Fruit fly (Drosophila melanogaster) whole organism, embryonic: ENCODE data around the gene CG7650.

Experiments
- CG10654 ChIP-seq: fragments of 200-800 bp; sonication (Bioruptor generic); optimal IDR thresholded peaks from 2 replicates; lab custom pipeline; 2016; ENCODE audit warnings: missing biosample characterization, missing genetic modification characterization
- CG10979 ChIP-seq: fragments of 200-800 bp; sonication (Bioruptor generic); optimal IDR thresholded peaks from 2 replicates; lab custom pipeline; 2018; ENCODE audit warnings: missing biosample characterization, mild to moderate bottlenecking, missing genetic modification characterization, moderate library complexity
- CG11093 ChIP-seq: fragments of 200-800 bp; sonication (Bioruptor generic); IDR thresholded peaks from 3 replicates; pipeline ENCODE4 v1.3.6; 2022; ENCODE audit warnings: missing biosample characterization, missing genetic modification characterization
- CG11456 ChIP-seq: fragments of 200-800 bp; sonication (Bioruptor generic); IDR thresholded peaks from 3 replicates; pipeline ENCODE4 v1.3.6; 2022; ENCODE audit warnings: missing biosample characterization, missing genetic modification characterization
- CG12391 ChIP-seq: fragments of 200-800 bp; sonication (Bioruptor generic); optimal IDR thresholded peaks from 3 replicates; lab custom pipeline; 2018; ENCODE audit warnings: missing biosample characterization, mild to moderate bottlenecking, missing genetic modification characterization, moderate library complexity
- CG13123 ChIP-seq: fragments of 200-800 bp; sonication (Bioruptor generic); optimal IDR thresholded peaks from 2 replicates; lab custom pipeline; 2016; ENCODE audit warnings: missing biosample characterization, missing genetic modification characterization
- CG13775 ChIP-seq: fragments of 200-800 bp; sonication (Bioruptor generic); optimal IDR thresholded peaks from 3 replicates; lab custom pipeline; 2017; ENCODE audit warnings: missing biosample characterization, mild to moderate bottlenecking, missing genetic modification characterization
- CG14667 ChIP-seq: fragments of 200-800 bp; sonication (Bioruptor generic); IDR thresholded peaks from 2 replicates; pipeline ENCODE4 v1.3.6; 2022; ENCODE audit warnings: missing biosample characterization, missing genetic modification characterization
- CG15269 ChIP-seq: fragments of 200-800 bp; sonication (Bioruptor generic); optimal IDR thresholded peaks from 2 replicates; lab custom pipeline; 2018; ENCODE audit warnings: missing biosample characterization, mild to moderate bottlenecking, missing genetic modification characterization, moderate library complexity
- CG17359 ChIP-seq: fragments of 200-800 bp; sonication (Bioruptor generic); optimal IDR thresholded peaks from 3 replicates; lab custom pipeline; 2018; ENCODE audit warnings: missing biosample characterization, mild to moderate bottlenecking, missing genetic modification characterization, moderate library complexity
- CG17568 ChIP-seq: fragments of 200-800 bp; sonication (Bioruptor generic); optimal IDR thresholded peaks from 2 replicates; lab custom pipeline; 2018; ENCODE audit warnings: missing biosample characterization, mild to moderate bottlenecking, missing genetic modification characterization, moderate library complexity
- CG18599 ChIP-seq: fragments of 200-800 bp; sonication (Bioruptor generic); optimal IDR thresholded peaks from 3 replicates; lab custom pipeline; 2017; ENCODE audit warnings: missing biosample characterization, missing genetic modification characterization, mild to moderate bottlenecking, moderate library complexity, missing genetic modification reagents
- CG2712 ChIP-seq: fragments of 200-800 bp; optimal IDR thresholded peaks from 3 replicates; lab custom pipeline; 2019; ENCODE audit warnings: missing biosample characterization, mild to moderate bottlenecking, missing genetic modification characterization, moderate library complexity
- CG3163 ChIP-seq: fragments of 200-800 bp; sonication (Bioruptor generic); optimal IDR thresholded peaks from 3 replicates; lab custom pipeline; 2016; ENCODE audit warnings: missing biosample characterization, missing genetic modification characterization
- CG32772 ChIP-seq: fragments of 200-800 bp; sonication (Bioruptor generic); IDR thresholded peaks from 2 replicates; pipeline ENCODE4 v1.3.6; 2022; ENCODE audit warnings: missing biosample characterization, missing genetic modification characterization
- CG4854 ChIP-seq: fragments of 200-800 bp; sonication (Bioruptor generic); optimal IDR thresholded peaks from 2 replicates; lab custom pipeline; 2016; ENCODE audit warnings: missing biosample characterization, missing genetic modification characterization, inconsistent platforms
- CG7556 ChIP-seq: fragments of 200-800 bp; sonication (Bioruptor generic); optimal IDR thresholded peaks from 2 replicates; lab custom pipeline; 2017; ENCODE audit warnings: missing biosample characterization, mild to moderate bottlenecking, missing genetic modification characterization
- CG7839 ChIP-seq: fragments of 200-800 bp; sonication (Bioruptor generic); optimal IDR thresholded peaks from 3 replicates; lab custom pipeline; 2018; ENCODE audit warnings: missing biosample characterization, mild to moderate bottlenecking, missing genetic modification characterization, moderate library complexity
- D19A ChIP-seq: fragments of 200-800 bp; optimal IDR thresholded peaks from 3 replicates; lab custom pipeline; 2019; ENCODE audit warnings: missing biosample characterization, mild to moderate bottlenecking, missing genetic modification characterization, moderate library complexity
- Dll ChIP-seq: fragments of 200-800 bp; sonication (Bioruptor generic); IDR thresholded peaks from 4 replicates; pipeline ENCODE4 v1.3.6; 2022; ENCODE audit warnings: missing biosample characterization, missing genetic modification characterization; ENCODE audit not compliant: partially characterized antibody
- Hr39 ChIP-seq: fragments of >200 bp; optimal IDR thresholded peaks from 2 replicates; lab custom pipeline; 2017
- Med ChIP-seq: fragments of 200-800 bp; sonication (Bioruptor generic); peaks from one replicate; lab custom pipeline; 2016; ENCODE audit warnings: missing biosample characterization, missing genetic modification characterization, mild to moderate bottlenecking, inconsistent platforms, moderate library complexity
- Meics ChIP-seq: fragments of 200-800 bp; sonication (Bioruptor generic); optimal IDR thresholded peaks from 2 replicates; lab custom pipeline; 2017; ENCODE audit warnings: missing biosample characterization, mild to moderate bottlenecking, missing genetic modification characterization
- Mrtf ChIP-seq: fragments of 200-800 bp; sonication (Bioruptor generic); IDR thresholded peaks from 3 replicates; pipeline ENCODE4 v1.3.6; 2022; ENCODE audit warnings: missing biosample characterization, missing genetic modification characterization
- Oaz ChIP-seq: fragments of 200-800 bp; sonication (Bioruptor generic); IDR thresholded peaks from 2 replicates; pipeline ENCODE4 v1.3.6; 2022; ENCODE audit warnings: missing biosample characterization, missing genetic modification characterization
- Oli ChIP-seq: fragments of 200-800 bp; sonication (Bioruptor generic); optimal IDR thresholded peaks from 2 replicates; lab custom pipeline; 2018; ENCODE audit warnings: missing biosample characterization, mild to moderate bottlenecking, missing genetic modification characterization, moderate library complexity
- Rfx ChIP-seq: fragments of 200-800 bp; sonication (Bioruptor generic); IDR thresholded peaks from 2 replicates; pipeline ENCODE4 v1.3.6; 2022; ENCODE audit warnings: missing biosample characterization, missing genetic modification characterization
- Rx ChIP-seq: fragments of 200-800 bp; sonication (Bioruptor generic); IDR thresholded peaks from 2 replicates; pipeline ENCODE4 v1.3.6; 2022; ENCODE audit warnings: missing biosample characterization, missing genetic modification characterization
- Usf ChIP-seq: fragments of 200-800 bp; sonication (Bioruptor generic); optimal IDR thresholded peaks from 2 replicates; lab custom pipeline; 2017; ENCODE audit warnings: missing genotype, missing biosample characterization, missing genetic modification characterization
- ab ChIP-seq: fragments of 200-800 bp; sonication (Bioruptor generic); optimal IDR thresholded peaks from 2 replicates; lab custom pipeline; 2016; ENCODE audit warnings: missing biosample characterization, missing genetic modification characterization
- aop ChIP-seq: fragments of 200-800 bp; sonication (Bioruptor generic); IDR thresholded peaks from 2 replicates; pipeline ENCODE4 v1.3.6; 2022; ENCODE audit warnings: missing biosample characterization, missing genetic modification characterization
- bsh ChIP-seq, 2 experiments: fragments of 200-800 bp; sonication (Bioruptor generic); optimal IDR thresholded peaks; 2 replicates each; lab custom pipeline; 2017 to 2018; ENCODE audit warnings: mild to moderate bottlenecking in 2 of 2, missing biosample characterization in 2 of 2, missing genetic modification characterization in 2 of 2, moderate library complexity in 1 of 2
- dimm ChIP-seq: fragments of 200-800 bp; sonication (Bioruptor generic); IDR thresholded peaks from 2 replicates; pipeline ENCODE4 v1.3.6; 2022; ENCODE audit warnings: missing biosample characterization, missing genetic modification characterization
- exex ChIP-seq: fragments of 200-800 bp; sonication (Bioruptor generic); optimal IDR thresholded peaks from 4 replicates; lab custom pipeline; 2018; ENCODE audit warnings: missing biosample characterization, mild to moderate bottlenecking, missing genetic modification characterization, moderate library complexity
- ftz-f1 ChIP-seq: fragments of 200-800 bp; sonication (Bioruptor generic); optimal IDR thresholded peaks from 2 replicates; lab custom pipeline; 2016; ENCODE audit warnings: missing biosample characterization, missing genetic modification characterization
- grau ChIP-seq: fragments of 200-800 bp; optimal IDR thresholded peaks from 3 replicates; lab custom pipeline; 2019; ENCODE audit warnings: missing biosample characterization, mild to moderate bottlenecking, missing genetic modification characterization, moderate library complexity
- hth ChIP-seq: fragments of >200 bp; optimal IDR thresholded peaks from 2 replicates; lab custom pipeline; 2017; ENCODE audit warnings: inconsistent platforms
- jigr1 ChIP-seq: fragments of 200-800 bp; sonication (Bioruptor generic); IDR thresholded peaks from 3 replicates; pipeline ENCODE4 v1.3.6; 2022; ENCODE audit warnings: missing biosample characterization, missing genetic modification characterization
- jumu ChIP-seq: fragments of 200-800 bp; sonication (Bioruptor generic); optimal IDR thresholded peaks from 3 replicates; lab custom pipeline; 2016; ENCODE audit warnings: missing biosample characterization, missing genetic modification characterization
- kay ChIP-seq: fragments of 200-800 bp; sonication (Bioruptor generic); optimal IDR thresholded peaks from 2 replicates; lab custom pipeline; 2016; ENCODE audit warnings: missing biosample characterization, missing genetic modification characterization
- nmo ChIP-seq: fragments of 200-800 bp; sonication (Bioruptor generic); optimal IDR thresholded peaks from 2 replicates; lab custom pipeline; 2018; ENCODE audit warnings: missing biosample characterization, mild to moderate bottlenecking, missing genetic modification characterization, moderate library complexity
- pb ChIP-seq: fragments of 200-800 bp; sonication (Bioruptor generic); optimal IDR thresholded peaks from 3 replicates; lab custom pipeline; 2016; ENCODE audit warnings: missing biosample characterization, missing genetic modification characterization
- pho ChIP-seq: fragments of 200-800 bp; sonication (Bioruptor generic); optimal IDR thresholded peaks from 2 replicates; lab custom pipeline; 2016; ENCODE audit warnings: missing biosample characterization, missing genetic modification characterization
- phol ChIP-seq: fragments of 200-800 bp; sonication (Bioruptor generic); optimal IDR thresholded peaks from 3 replicates; lab custom pipeline; 2018; ENCODE audit warnings: missing biosample characterization, mild to moderate bottlenecking, missing genetic modification characterization, moderate library complexity
- row ChIP-seq: fragments of 200-800 bp; sonication (Bioruptor generic); IDR thresholded peaks from 3 replicates; pipeline ENCODE4 v1.3.6; 2022; ENCODE audit warnings: missing biosample characterization, missing genetic modification characterization
- stwl ChIP-seq: fragments of 200-800 bp; sonication (Bioruptor generic); optimal IDR thresholded peaks from 3 replicates; lab custom pipeline; 2018; ENCODE audit warnings: missing biosample characterization, mild to moderate bottlenecking, missing genetic modification characterization, moderate library complexity
- trh ChIP-seq: fragments of 200-800 bp; sonication (Bioruptor generic); optimal IDR thresholded peaks from 2 replicates; lab custom pipeline; 2016; ENCODE audit warnings: missing biosample characterization, missing genetic modification characterization
- usp ChIP-seq: fragments of >200 bp; optimal IDR thresholded peaks from 2 replicates; lab custom pipeline; 2017; ENCODE audit warnings: missing biosample characterization, missing genetic modification characterization

The CG7650 gene

DNA sequence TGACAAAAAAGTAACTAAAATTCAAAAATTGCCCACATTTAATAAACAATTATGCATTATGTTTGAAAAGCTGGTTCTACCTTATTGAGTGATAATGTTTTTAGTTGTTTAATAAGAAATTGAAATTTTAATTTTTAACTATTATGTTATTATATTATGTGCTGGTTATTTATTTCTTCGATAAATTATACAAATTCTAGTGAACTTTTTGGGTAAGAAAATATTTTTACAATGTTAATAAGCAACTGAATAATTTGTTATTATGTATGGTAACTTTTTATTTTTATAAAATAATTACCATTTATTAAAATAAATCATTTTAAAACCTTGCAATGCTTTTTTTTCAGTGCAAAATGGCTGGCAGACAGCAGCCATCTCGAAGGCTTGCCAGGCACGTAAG is 6.3 kb upstream of the CG7650 start (continued):
- TF ChIP-seq Meics (GFP tag; lab: Kevin White, UChicago) (peak; percentile 55), grau (tag; lab: Kevin White, UChicago) (peak; percentile 50), CG14667 (GFP tag; lab: Robert Waterston, UW) (no peak), Oaz (GFP tag; lab: Robert Waterston, UW) (no peak), pho (no peak), trh (GFP tag; lab: Kevin White, UChicago) (no peak), CG7839 (tag; lab: Kevin White, UChicago) (peak; percentile 44), stwl (tag; lab: Kevin White, UChicago) (no peak), Rfx (GFP tag; lab: Robert Waterston, UW) (no peak), nmo (peak; percentile 14), CG3163 (GFP tag; lab: Kevin White, UChicago) (no peak), CG15269 (peak; percentile 2), CG2712 (tag; lab: Kevin White, UChicago) (peak; percentile 25), CG11093 (GFP tag; lab: Robert Waterston, UW) (no peak), exex (tag; lab: Kevin White, UChicago) (no peak)

DNA sequence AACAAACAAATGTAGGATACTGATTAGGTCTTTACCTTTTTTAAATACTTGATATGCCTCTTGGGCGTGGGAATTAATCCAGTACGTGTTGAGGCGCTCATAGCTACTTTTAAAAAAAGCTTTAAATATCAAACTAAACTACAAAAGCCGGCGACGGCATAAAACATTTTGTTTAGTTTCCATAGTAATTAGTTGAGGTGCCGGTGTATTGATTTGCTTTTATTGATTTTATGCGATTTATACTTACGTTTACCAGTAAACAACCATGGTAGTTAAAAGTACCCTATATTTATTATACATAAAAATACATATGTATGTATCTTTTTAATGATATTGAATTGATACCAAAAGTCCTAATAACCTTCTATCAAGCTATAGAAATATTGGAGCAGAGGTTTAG is 2.5 kb upstream of the CG7650 start, which contains the start of gene CG13449:
TSS of gene CG13449 (minus strand) at position 101 of the 400 bp plus-strand sequence.
- no peak for TF ChIP-seq Usf (GFP tag; lab: Kevin White, UChicago)
- TF ChIP-seq jigr1 (GFP tag; lab: Robert Waterston, UW): no peak
- no peak for TF ChIP-seq CG13775 (GFP tag; lab: Kevin White, UChicago)
- TF ChIP-seq CG4854 (GFP tag; lab: Kevin White, UChicago): no peak
- TF ChIP-seq CG13123 (GFP tag; lab: Kevin White, UChicago): no peak
- TF ChIP-seq D19A (tag; lab: Kevin White, UChicago): no peak
- TF ChIP-seq dimm (GFP tag; lab: Robert Waterston, UW): no peak
- TF ChIP-seq Hr39 (lab: Kevin White, UChicago): no peak
- no peak for TF ChIP-seq CG11456 (GFP tag; lab: Robert Waterston, UW)
- TF ChIP-seq CG7556 (GFP tag; lab: Kevin White, UChicago): no peak
- TF ChIP-seq, all 482 proteins: peak for 0

DNA sequence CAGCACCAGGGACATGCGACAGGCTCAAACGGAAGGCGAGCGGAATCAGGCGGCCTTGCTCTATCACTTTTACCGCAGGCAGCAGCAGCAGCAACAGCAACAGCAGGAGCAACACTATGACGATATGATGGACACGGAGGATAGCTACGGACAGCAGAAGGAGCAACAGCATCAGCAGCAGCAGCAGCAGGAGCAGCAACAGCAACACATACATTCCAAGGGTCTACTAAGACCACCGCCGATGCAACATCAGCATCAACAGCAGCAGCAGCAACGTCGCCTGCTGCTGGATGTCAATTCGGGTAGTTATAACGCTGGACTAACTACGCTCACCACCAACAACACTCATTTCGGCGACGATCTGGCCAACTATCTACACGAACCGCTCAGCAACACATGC is 5.2 kb downstream of the CG7650 start:
- TF ChIP-seq Med (GFP tag; lab: Kevin White, UChicago) (peak; percentile 51), aop (GFP tag; lab: Robert Waterston, UW) (no peak)

DNA sequence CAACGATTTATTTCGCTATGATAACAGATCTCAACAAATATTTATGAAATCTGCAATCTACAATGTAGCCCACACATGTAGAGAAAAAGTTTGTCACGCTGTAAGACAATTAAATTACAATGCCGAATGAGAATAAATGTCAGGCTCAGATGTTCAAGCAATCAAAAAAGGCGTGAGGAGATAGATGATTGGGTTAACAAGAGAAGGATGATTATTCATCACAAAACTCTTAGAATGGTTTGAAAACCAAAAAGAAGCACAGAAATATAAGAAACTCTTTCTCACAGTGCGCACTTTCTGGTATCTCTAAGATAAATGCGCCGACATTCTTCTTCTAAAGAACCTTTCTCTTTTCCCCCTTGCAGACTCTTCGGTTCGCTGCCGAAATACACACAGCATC is 10.1 kb downstream of the CG7650 start:
- TF ChIP-seq Mrtf (GFP tag; lab: Robert Waterston, UW) (no peak), kay (GFP tag; lab: Kevin White, UChicago) (peak; percentile 15), ab (GFP tag; lab: Kevin White, UChicago) (no peak), CG10654 (no peak), CG18599 (GFP tag; lab: Kevin White, UChicago) (no peak), pb (GFP tag; lab: Kevin White, UChicago) (no peak), phol (tag; lab: Kevin White, UChicago) (peak; percentile 8), hth (no peak), ftz-f1 (GFP tag; lab: Kevin White, UChicago) (no peak), CG32772 (GFP tag; lab: Robert Waterston, UW) (no peak), jumu (GFP tag; lab: Kevin White, UChicago) (no peak), Med (GFP tag; lab: Kevin White, UChicago) (peak; percentile 83), CG17568 (no peak), Dll (GFP tag; lab: Robert Waterston, UW) (no peak), Oli (tag; lab: Kevin White, UChicago) (no peak), CG17359 (tag; lab: Kevin White, UChicago) (peak; percentile 4), CG12391 (tag; lab: Kevin White, UChicago) (peak; percentile 21), usp (GFP tag; lab: Kevin White, UChicago) (no peak), bsh (GFP tag; optimal IDR thresholded peaks at IDR 0.05; lab: Kevin White, UChicago) (peak in 1 of 2 experiments; percentile 50), CG10979 (tag; lab: Kevin White, UChicago) (peak; percentile 11), row (peak; percentile 43; the same call in 2 of the 3 replicates), Rx (GFP tag; lab: Robert Waterston, UW) (no peak)
